Fruit fly (Drosophila melanogaster): ENCODE measurements around the gene CG5439.

The CG5439 gene

DNA sequence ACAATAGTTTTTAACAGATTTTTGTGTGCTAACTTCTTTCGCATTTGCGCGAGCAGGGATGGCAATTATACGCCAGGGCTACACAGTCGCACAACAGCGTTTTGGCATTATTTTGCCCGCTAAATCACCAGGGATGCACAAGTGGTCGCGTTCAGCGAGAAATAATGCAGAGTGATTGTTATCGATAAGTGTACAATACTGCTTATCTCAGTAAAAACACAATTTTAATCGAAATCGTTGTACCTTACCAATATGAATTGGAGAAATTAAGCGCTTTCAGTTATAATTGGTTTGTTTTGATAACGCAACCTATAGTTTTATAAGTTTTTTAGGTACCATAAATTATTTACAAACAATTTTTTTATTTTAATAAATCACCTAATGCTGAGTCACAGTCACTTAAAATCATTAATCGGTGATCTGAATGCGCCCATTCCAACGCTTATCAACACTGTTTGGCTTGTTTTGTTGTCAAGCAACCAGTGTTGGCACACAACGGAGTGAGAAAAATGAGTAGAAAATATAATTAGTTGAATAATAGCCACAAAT, at the start of gene CG5439, which contains the start of gene Sfmbt (continued):
- TF ChIP-seq pan (optimal IDR thresholded peaks at IDR 0.05) (no peak), pan (GFP tag; optimal IDR thresholded peaks at IDR 0.05 in 1 of 2, IDR thresholded peaks at IDR 0.05 in 1 of 2) (peak in 1 of 2 experiments; percentile 15), CG11085 (GFP tag; IDR thresholded peaks at IDR 0.05) (peak; percentile 72), tna (GFP tag; IDR thresholded peaks at IDR 0.05; ENCODE audit: partially characterized antibody) (no peak), unc-4 (GFP tag; IDR thresholded peaks at IDR 0.05; ENCODE audit: partially characterized antibody) (peak; percentile 33), CG12155 (GFP tag; optimal IDR thresholded peaks at IDR 0.05) (peak; percentile 81), sim (GFP tag; IDR thresholded peaks at IDR 0.05) (no peak), kni (GFP tag; optimal IDR thresholded peaks at IDR 0.05) (no peak), Meics (GFP tag; optimal IDR thresholded peaks at IDR 0.05) (peak; percentile 69), Elba2 (GFP tag; optimal IDR thresholded peaks at IDR 0.05) (peak; percentile 68), otp (GFP tag; IDR thresholded peaks at IDR 0.05) (no peak), bcd (GFP tag; optimal IDR thresholded peaks at IDR 0.05) (no peak), CG8388 (GFP tag; optimal IDR thresholded peaks at IDR 0.05) (peak; percentile 65), CG13624 (GFP tag; optimal IDR thresholded peaks at IDR 0.05) (peak; percentile 82), CG17568 (GFP tag; optimal IDR thresholded peaks at IDR 0.05) (no peak), stwl (tag; optimal IDR thresholded peaks at IDR 0.05) (peak; percentile 91), chinmo (GFP tag; IDR thresholded peaks at IDR 0.05; ENCODE audit: partially characterized antibody) (no peak), cg (GFP tag; optimal IDR thresholded peaks at IDR 0.05) (no peak), gfzf (GFP tag; optimal IDR thresholded peaks at IDR 0.05) (peak; percentile 60), CG3726 (GFP tag; IDR thresholded peaks at IDR 0.05) (no peak), trh (GFP tag; optimal IDR thresholded peaks at IDR 0.05) (peak; percentile 64), chm (GFP tag; IDR thresholded peaks at IDR 0.05) (0 out of 2 replicates have a peak, but pooled peaks have one; percentile 50), Bteb2 (GFP tag; optimal IDR thresholded peaks at IDR 0.05) (peak; percentile 75), ab (GFP tag; optimal IDR thresholded peaks at IDR 0.05) (peak; percentile 54), CG12104 (GFP tag; optimal IDR thresholded peaks at IDR 0.05) (peak; percentile 69), sr (GFP tag; IDR thresholded peaks at IDR 0.05) (no peak), ERR (GFP tag; optimal IDR thresholded peaks at IDR 0.05) (peak; percentile 71), CG2199 (GFP tag; IDR thresholded peaks at IDR 0.05) (no peak), CG18011 (GFP tag; optimal IDR thresholded peaks at IDR 0.05) (peak; percentile 38), CG6765 (GFP tag; optimal IDR thresholded peaks at IDR 0.05) (peak; percentile 16), CG5953 (GFP tag; IDR thresholded peaks at IDR 0.05) (no peak), z (GFP tag; IDR thresholded peaks at IDR 0.05) (no peak), CG11560 (tag; IDR thresholded peaks at IDR 0.05) (peak; percentile 65; the same call in 2 of the 3 replicates), ewg (GFP tag; optimal IDR thresholded peaks at IDR 0.05) (peak; percentile 90), CG6854 (GFP tag; optimal IDR thresholded peaks at IDR 0.05) (peak; percentile 16), CG31224 (GFP tag; IDR thresholded peaks at IDR 0.05) (peak; percentile 40; the same call in 1 of the 2 replicates), tin (GFP tag; optimal IDR thresholded peaks at IDR 0.05) (peak; percentile 77), Nf-YC (tag; optimal IDR thresholded peaks at IDR 0.05) (no peak), Camta (GFP tag; optimal IDR thresholded peaks at IDR 0.05) (peak; percentile 79), CG16813 (GFP tag; IDR thresholded peaks at IDR 0.05; ENCODE audit: partially characterized antibody) (peak; percentile 53; the same call in 2 of the 3 replicates), HLH54F (GFP tag; optimal IDR thresholded peaks at IDR 0.05) (peak; percentile 88), NfI (GFP tag; optimal IDR thresholded peaks at IDR 0.05) (peak; percentile 74), pzg (GFP tag; optimal IDR thresholded peaks at IDR 0.05) (peak; percentile 89), CG11093 (GFP tag; IDR thresholded peaks at IDR 0.05) (peak; percentile 43; the same call in 1 of the 3 replicates), Atf-2 (GFP tag; optimal IDR thresholded peaks at IDR 0.05) (peak; percentile 66), Ravus (GFP tag; IDR thresholded peaks at IDR 0.05) (no peak), ato (GFP tag; IDR thresholded peaks at IDR 0.05; ENCODE audit: partially characterized antibody) (peak; percentile 43), Doc3 (GFP tag; IDR thresholded peaks at IDR 0.05; ENCODE audit: partially characterized antibody) (no peak), TFAM (GFP tag; optimal IDR thresholded peaks at IDR 0.05) (no peak), en (GFP tag; optimal IDR thresholded peaks at IDR 0.05) (peak; percentile 63)
